Fruit fly (Drosophila melanogaster) whole organism, embryonic: ENCODE results near the gene CG42716.

Experiments used
- Abd-B ChIP-seq: fragments of 200-800 bp; sonication (Bioruptor generic); optimal IDR thresholded peaks from 2 replicates; lab custom pipeline; 2018; ENCODE audit warnings: missing biosample characterization, mild to moderate bottlenecking, missing genetic modification characterization, moderate library complexity
- Bteb2 ChIP-seq: fragments of 200-800 bp; sonication (Bioruptor generic); optimal IDR thresholded peaks from 2 replicates; lab custom pipeline; 2016; ENCODE audit warnings: missing biosample characterization, missing genetic modification characterization
- CG10147 ChIP-seq: fragments of 200-800 bp; sonication (Bioruptor generic); optimal IDR thresholded peaks from 2 replicates; lab custom pipeline; 2019; ENCODE audit warnings: missing biosample characterization, mild to moderate bottlenecking, missing genetic modification characterization, moderate library complexity
- CG10321 ChIP-seq: fragments of 200-800 bp; sonication (Bioruptor generic); IDR thresholded peaks from 2 replicates; pipeline ENCODE4 v1.3.6; 2022; ENCODE audit warnings: missing biosample characterization, missing genetic modification characterization
- CG10543 ChIP-seq: fragments of 200-800 bp; sonication (Bioruptor generic); optimal IDR thresholded peaks from 3 replicates; lab custom pipeline; 2017; ENCODE audit warnings: missing biosample characterization, mild to moderate bottlenecking, missing genetic modification characterization, moderate library complexity
- CG10959 ChIP-seq: fragments of 200-800 bp; sonication (Bioruptor generic); IDR thresholded peaks from 2 replicates; pipeline ENCODE4 v1.3.6; 2022; ENCODE audit warnings: missing biosample characterization, missing genetic modification characterization
- CG11093 ChIP-seq: fragments of 200-800 bp; sonication (Bioruptor generic); IDR thresholded peaks from 3 replicates; pipeline ENCODE4 v1.3.6; 2022; ENCODE audit warnings: missing biosample characterization, missing genetic modification characterization
- CG11560 ChIP-seq: fragments of 200-800 bp; sonication (Bioruptor generic); IDR thresholded peaks from 3 replicates; pipeline ENCODE4 v1.3.6; 2022; ENCODE audit warnings: missing biosample characterization, missing genetic modification characterization
- CG12219 ChIP-seq: fragments of 200-800 bp; sonication (Bioruptor generic); optimal IDR thresholded peaks from 3 replicates; lab custom pipeline; 2018; ENCODE audit warnings: missing biosample characterization, mild to moderate bottlenecking, missing genetic modification characterization
- CG14860 ChIP-seq: fragments of 200-800 bp; sonication (Bioruptor generic); IDR thresholded peaks from 3 replicates; pipeline ENCODE4 v1.3.6; 2022; ENCODE audit warnings: missing biosample characterization, missing genetic modification characterization; ENCODE audit not compliant: partially characterized antibody
- CG15696 ChIP-seq: fragments of 200-800 bp; sonication (Bioruptor generic); optimal IDR thresholded peaks from 2 replicates; lab custom pipeline; 2019; ENCODE audit warnings: missing biosample characterization, mild to moderate bottlenecking, missing genetic modification characterization, moderate library complexity
- CG17612 ChIP-seq: fragments of 200-800 bp; sonication (Bioruptor generic); IDR thresholded peaks from 2 replicates; pipeline ENCODE4 v1.3.6; 2022; ENCODE audit warnings: missing biosample characterization, missing genetic modification characterization
- CG2712 ChIP-seq: fragments of 200-800 bp; optimal IDR thresholded peaks from 3 replicates; lab custom pipeline; 2019; ENCODE audit warnings: missing biosample characterization, mild to moderate bottlenecking, missing genetic modification characterization, moderate library complexity
- CG31365 ChIP-seq: fragments of 200-800 bp; sonication (Bioruptor generic); optimal IDR thresholded peaks from 2 replicates; lab custom pipeline; 2018; ENCODE audit warnings: missing biosample characterization, mild to moderate bottlenecking, missing genetic modification characterization
- CG31388 ChIP-seq: fragments of 200-800 bp; sonication (Bioruptor generic); optimal IDR thresholded peaks from 2 replicates; lab custom pipeline; 2016; ENCODE audit warnings: missing biosample characterization, missing genetic modification characterization
- CG3163 ChIP-seq: fragments of 200-800 bp; sonication (Bioruptor generic); optimal IDR thresholded peaks from 3 replicates; lab custom pipeline; 2016; ENCODE audit warnings: missing biosample characterization, missing genetic modification characterization
- CG32532 ChIP-seq: fragments of 200-800 bp; sonication (Bioruptor generic); IDR thresholded peaks from 2 replicates; pipeline ENCODE4 v1.3.6; 2022; ENCODE audit warnings: missing biosample characterization, missing genetic modification characterization
- CG4282 ChIP-seq: fragments of 200-800 bp; sonication (Bioruptor generic); optimal IDR thresholded peaks from 2 replicates; lab custom pipeline; 2016; ENCODE audit warnings: missing biosample characterization, missing genetic modification characterization
- CG7928 ChIP-seq: fragments of 200-800 bp; sonication (Bioruptor generic); optimal IDR thresholded peaks from 2 replicates; lab custom pipeline; 2017; ENCODE audit warnings: missing biosample characterization, mild to moderate bottlenecking, missing genetic modification characterization
- CG8281 ChIP-seq: fragments of 200-800 bp; sonication (Bioruptor generic); optimal IDR thresholded peaks from 2 replicates; lab custom pipeline; 2018; ENCODE audit warnings: missing biosample characterization, mild to moderate bottlenecking, missing genetic modification characterization, moderate library complexity
- CG9215 ChIP-seq: fragments of 200-800 bp; sonication (Bioruptor generic); IDR thresholded peaks from 2 replicates; pipeline ENCODE4 v1.3.6; 2022; ENCODE audit warnings: missing biosample characterization, missing genetic modification characterization
- CG9876 ChIP-seq: fragments of 200-800 bp; sonication (Bioruptor generic); optimal IDR thresholded peaks from 2 replicates; lab custom pipeline; 2016; ENCODE audit warnings: missing biosample characterization, missing genetic modification characterization
- Dek ChIP-seq: fragments of 200-800 bp; sonication (Bioruptor generic); optimal IDR thresholded peaks from 3 replicates; lab custom pipeline; 2019; ENCODE audit warnings: missing biosample characterization, mild to moderate bottlenecking, missing genetic modification characterization, moderate library complexity
- Dref ChIP-seq: fragments of 200-800 bp; sonication (Bioruptor generic); IDR thresholded peaks from 2 replicates; pipeline ENCODE4 v1.3.6; 2022; ENCODE audit warnings: missing biosample characterization, missing genetic modification characterization
- Gsc ChIP-seq: fragments of 200-800 bp; sonication (Bioruptor generic); IDR thresholded peaks from 2 replicates; pipeline ENCODE4 v1.3.6; 2022; ENCODE audit warnings: missing biosample characterization, missing genetic modification characterization
- Hmr ChIP-seq: fragments of 200-800 bp; sonication (Bioruptor generic); optimal IDR thresholded peaks from 3 replicates; lab custom pipeline; 2017; ENCODE audit warnings: mild to moderate bottlenecking, missing biosample characterization, missing genetic modification reagents, missing genetic modification characterization
- Kr ChIP-seq: fragments of 200-800 bp; sonication (Bioruptor generic); optimal IDR thresholded peaks from 2 replicates; lab custom pipeline; 2017; ENCODE audit warnings: missing biosample characterization, mild to moderate bottlenecking, missing genetic modification characterization
- Med ChIP-seq: fragments of 200-800 bp; sonication (Bioruptor generic); peaks from one replicate; lab custom pipeline; 2016; ENCODE audit warnings: missing biosample characterization, missing genetic modification characterization, mild to moderate bottlenecking, inconsistent platforms, moderate library complexity
- Myb ChIP-seq: fragments of 200-800 bp; sonication (Bioruptor generic); optimal IDR thresholded peaks from 2 replicates; lab custom pipeline; 2016; ENCODE audit warnings: missing biosample characterization, missing genetic modification characterization
- NFAT ChIP-seq: fragments of 200-800 bp; sonication (Bioruptor generic); IDR thresholded peaks from 2 replicates; pipeline ENCODE4 v1.3.6; 2022; ENCODE audit warnings: missing biosample characterization, missing genetic modification characterization
- NK7.1 ChIP-seq: fragments of 200-800 bp; sonication (Bioruptor generic); optimal IDR thresholded peaks from 3 replicates; lab custom pipeline; 2016; ENCODE audit warnings: missing biosample characterization, missing genetic modification characterization
- Oli ChIP-seq: fragments of 200-800 bp; sonication (Bioruptor generic); optimal IDR thresholded peaks from 2 replicates; lab custom pipeline; 2018; ENCODE audit warnings: missing biosample characterization, mild to moderate bottlenecking, missing genetic modification characterization, moderate library complexity
- PHDP ChIP-seq: fragments of 200-800 bp; sonication (Bioruptor generic); optimal IDR thresholded peaks from 3 replicates; lab custom pipeline; 2018; ENCODE audit warnings: missing biosample characterization, mild to moderate bottlenecking, missing genetic modification characterization, moderate library complexity
- Scr ChIP-seq: fragments of 200-800 bp; sonication (Bioruptor generic); IDR thresholded peaks from 2 replicates; pipeline ENCODE4 v1.3.6; 2022; ENCODE audit warnings: missing biosample characterization, missing genetic modification characterization; ENCODE audit not compliant: partially characterized antibody
- Trl ChIP-seq, 3 experiments: fragments of >200 bp in 2 of 3; fragments of 200-800 bp in 1 of 3; sonication (Bioruptor generic) in 1 of 3; optimal IDR thresholded peaks; 2 replicates in 1 of 3; 3 replicates in 2 of 3; lab custom pipeline; 2016 to 2017; ENCODE audit warnings: missing biosample characterization in 1 of 3, missing genetic modification characterization in 1 of 3
- YL-1 ChIP-seq: fragments of 200-800 bp; sonication (Bioruptor generic); optimal IDR thresholded peaks from 3 replicates; lab custom pipeline; 2017; ENCODE audit warnings: missing biosample characterization, mild to moderate bottlenecking, missing genetic modification characterization
- ac ChIP-seq: fragments of 200-800 bp; sonication (Bioruptor generic); optimal IDR thresholded peaks from 3 replicates; lab custom pipeline; 2017; ENCODE audit warnings: missing biosample characterization, mild to moderate bottlenecking, missing genetic modification characterization
- ap ChIP-seq: fragments of 200-800 bp; sonication (Bioruptor generic); IDR thresholded peaks from 2 replicates; pipeline ENCODE4 v1.3.6; 2022; ENCODE audit warnings: missing biosample characterization, missing genetic modification characterization
- fd64A ChIP-seq: fragments of 200-800 bp; sonication (Bioruptor generic); optimal IDR thresholded peaks from 3 replicates; lab custom pipeline; 2018; ENCODE audit warnings: missing biosample characterization, mild to moderate bottlenecking, missing genetic modification characterization
- gro ChIP-seq: fragments of 200-800 bp; sonication (Bioruptor generic); optimal IDR thresholded peaks from 2 replicates; lab custom pipeline; 2016; ENCODE audit warnings: missing biosample characterization, missing genetic modification characterization
- her ChIP-seq: fragments of 200-800 bp; sonication (Bioruptor generic); optimal IDR thresholded peaks from 2 replicates; lab custom pipeline; 2016; ENCODE audit warnings: missing biosample characterization, missing genetic modification characterization
- maf-S ChIP-seq: fragments of 200-800 bp; sonication (Bioruptor generic); optimal IDR thresholded peaks from 2 replicates; lab custom pipeline; 2016; ENCODE audit warnings: missing biosample characterization, missing genetic modification characterization
- mam ChIP-seq: fragments of 200-800 bp; sonication (Bioruptor generic); optimal IDR thresholded peaks from 3 replicates; lab custom pipeline; 2016; ENCODE audit warnings: missing biosample characterization, missing genetic modification characterization
- nerfin-1 ChIP-seq: fragments of 200-800 bp; sonication (Bioruptor generic); optimal IDR thresholded peaks from 3 replicates; lab custom pipeline; 2019; ENCODE audit warnings: missing biosample characterization, mild to moderate bottlenecking, missing genetic modification characterization, moderate library complexity
- pfk ChIP-seq: fragments of 200-800 bp; sonication (Bioruptor generic); optimal IDR thresholded peaks from 2 replicates; lab custom pipeline; 2018; ENCODE audit warnings: missing biosample characterization, mild to moderate bottlenecking, missing genetic modification characterization, moderate library complexity
- pita ChIP-seq: fragments of 200-800 bp; sonication (Bioruptor generic); optimal IDR thresholded peaks from 2 replicates; lab custom pipeline; 2017; ENCODE audit warnings: missing biosample characterization, mild to moderate bottlenecking, missing genetic modification characterization
- prd ChIP-seq, 3 experiments: fragments of >200 bp in 2 of 3; fragments of 200-800 bp in 1 of 3; sonication (Bioruptor generic) in 1 of 3; optimal IDR thresholded peaks in 2 of 3; IDR thresholded peaks in 1 of 3; 2 replicates in 2 of 3; 3 replicates in 1 of 3; pipeline versions ENCODE4 v1.3.6 to Lab custom; 2017 to 2022; ENCODE audit warnings: missing biosample characterization in 1 of 3, missing genetic modification characterization in 1 of 3
- vnd ChIP-seq: fragments of 200-800 bp; sonication (Bioruptor generic); IDR thresholded peaks from 3 replicates; pipeline ENCODE4 v1.3.6; 2022; ENCODE audit warnings: missing biosample characterization, missing genetic modification characterization; ENCODE audit not compliant: partially characterized antibody
- yki ChIP-seq: fragments of >200 bp; optimal IDR thresholded peaks from 3 replicates; lab custom pipeline; 2018
- zf30C ChIP-seq: fragments of 200-800 bp; sonication (Bioruptor generic); optimal IDR thresholded peaks from 3 replicates; lab custom pipeline; 2018; ENCODE audit warnings: missing biosample characterization, mild to moderate bottlenecking, missing genetic modification characterization

Gene CG42716

DNA sequence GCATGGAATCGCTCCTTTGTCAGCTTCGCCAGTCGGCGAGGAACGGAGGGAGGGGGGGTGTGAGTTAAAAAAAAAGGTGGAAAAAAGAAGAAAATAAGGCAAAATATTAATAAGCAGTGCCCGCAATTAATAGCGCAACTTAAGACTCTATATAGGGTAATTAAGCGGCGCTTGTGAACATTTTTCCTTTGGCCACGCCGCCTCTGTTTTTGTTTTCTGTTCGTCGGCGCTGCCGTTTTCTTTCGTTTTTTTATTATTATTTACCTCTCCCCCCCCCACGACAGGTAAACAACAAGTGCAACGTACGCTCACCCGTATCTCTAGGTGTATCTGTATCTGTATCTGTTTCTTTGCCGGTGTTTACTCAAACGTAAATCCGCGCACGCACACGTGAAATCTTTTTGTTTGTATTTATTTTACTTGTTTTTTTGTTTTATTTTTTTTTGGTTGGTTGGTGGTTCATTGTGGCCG, 6.4 kb upstream of the CG42716 start (continued):
- no peak for TF ChIP-seq CG31365 (tag; lab: Kevin White, UChicago)
- peak; percentile 44 for TF ChIP-seq CG3163 (GFP tag; lab: Kevin White, UChicago)
- TF ChIP-seq zf30C (GFP tag; lab: Kevin White, UChicago): no peak
- no peak for TF ChIP-seq CG10321 (GFP tag; lab: Robert Waterston, UW)
- peak; percentile 74 for TF ChIP-seq ac (GFP tag; lab: Kevin White, UChicago)
- no peak for TF ChIP-seq CG31388
- TF ChIP-seq Dref (GFP tag; lab: Robert Waterston, UW): no peak
- TF ChIP-seq Kr (GFP tag; lab: Kevin White, UChicago): peak; percentile 70
- TF ChIP-seq her (GFP tag; lab: Kevin White, UChicago): no peak
- no peak for TF ChIP-seq CG10147 (GFP tag; lab: Kevin White, UChicago)
- TF ChIP-seq CG32532 (GFP tag; lab: Robert Waterston, UW): peak; percentile 41; the same call in 1 of the 2 replicates
- peak; percentile 48; the same call in 1 of the 2 replicates for TF ChIP-seq CG10959
- TF ChIP-seq CG11093: no peak
- TF ChIP-seq Gsc (GFP tag; lab: Robert Waterston, UW): no peak
- no peak for TF ChIP-seq Dek (tag; lab: Kevin White, UChicago)
- TF ChIP-seq PHDP (tag; lab: Kevin White, UChicago): no peak
- no peak for TF ChIP-seq mam (GFP tag; lab: Kevin White, UChicago)
- no peak for TF ChIP-seq CG9876
- peak; percentile 39 for TF ChIP-seq YL-1 (GFP tag; lab: Kevin White, UChicago)
- TF ChIP-seq CG11560 (tag; lab: Robert Waterston, UW): no peak
- no peak for TF ChIP-seq NK7.1
- TF ChIP-seq ap (GFP tag; lab: Robert Waterston, UW): no peak
- TF ChIP-seq CG9215: no peak
- peak; percentile 80 for TF ChIP-seq fd64A (GFP tag; lab: Kevin White, UChicago)
- TF ChIP-seq Abd-B: no peak
- no peak for TF ChIP-seq prd (optimal IDR thresholded peaks at IDR 0.05; lab: Kevin White, UChicago)
- peak; percentile 33; the same call in 1 of the 3 replicates for TF ChIP-seq prd (GFP tag; IDR thresholded peaks at IDR 0.05; lab: Robert Waterston, UW)
- no peak for TF ChIP-seq CG4282 (GFP tag; lab: Kevin White, UChicago)
- TF ChIP-seq vnd (GFP tag; lab: Robert Waterston, UW): no peak
- TF ChIP-seq nerfin-1 (tag; lab: Kevin White, UChicago): peak; percentile 18
- TF ChIP-seq CG14860 (GFP tag; lab: Robert Waterston, UW): no peak
- peak; percentile 84 for TF ChIP-seq Med
- peak; percentile 14 for TF ChIP-seq CG8281 (tag; lab: Kevin White, UChicago)
- no peak for TF ChIP-seq pfk (GFP tag; lab: Kevin White, UChicago)
- TF ChIP-seq Hmr (GFP tag; lab: Kevin White, UChicago): peak; percentile 56
- TF ChIP-seq NFAT (GFP tag; lab: Robert Waterston, UW): no peak
- no peak for TF ChIP-seq CG17612 (GFP tag; lab: Robert Waterston, UW)
- no peak for TF ChIP-seq pita (GFP tag; lab: Kevin White, UChicago)
- TF ChIP-seq gro (GFP tag; lab: Kevin White, UChicago): peak; percentile 54
- no peak for TF ChIP-seq CG7928 (GFP tag; lab: Kevin White, UChicago)
- TF ChIP-seq Bteb2 (GFP tag; lab: Kevin White, UChicago): peak; percentile 3
- TF ChIP-seq Oli (tag; lab: Kevin White, UChicago): no peak
- TF ChIP-seq Trl (optimal IDR thresholded peaks at IDR 0.05; lab: Kevin White, UChicago): no peak
- peak; percentile 48 for TF ChIP-seq Trl (GFP tag; optimal IDR thresholded peaks at IDR 0.05; lab: Kevin White, UChicago)
- TF ChIP-seq CG2712: peak; percentile 15
- no peak for TF ChIP-seq CG12219 (GFP tag; lab: Kevin White, UChicago)
- peak; percentile 76 for TF ChIP-seq CG10543 (GFP tag; lab: Kevin White, UChicago)
- TF ChIP-seq CG15696 (tag; lab: Kevin White, UChicago): peak; percentile 74
- TF ChIP-seq yki: no peak
- no peak for TF ChIP-seq Scr (GFP tag; lab: Robert Waterston, UW)
- TF ChIP-seq maf-S (GFP tag; lab: Kevin White, UChicago): no peak
- TF ChIP-seq Myb (GFP tag; lab: Kevin White, UChicago): peak; percentile 20
